Worm (Caenorhabditis elegans) whole organism, L4 larva: Measurements from ENCODE around the gene clec-67.

ENCODE experiments used
- T26A8.4 ChIP-seq: fragments of 200-800 bp; sonication (Bioruptor generic); IDR thresholded peaks from 2 replicates; pipeline ENCODE4 v1.3.6; 2022; ENCODE audit warnings: missing genetic modification characterization, missing compliant biosample characterization
- dmd-6 ChIP-seq: fragments of 200-800 bp; sonication (Bioruptor generic); IDR thresholded peaks from 2 replicates; pipeline ENCODE4 v1.3.6; 2022; ENCODE audit warnings: missing genetic modification reagents, missing genetic modification characterization, missing compliant biosample characterization
- fos-1 ChIP-seq: fragments of 150-350 bp; optimal IDR thresholded peaks from 2 replicates; lab custom pipeline; 2014; ENCODE audit warnings: missing biosample characterization, missing genetic modification characterization
- nhr-6 ChIP-seq: fragments of 150-350 bp; optimal IDR thresholded peaks from 2 replicates; lab custom pipeline; 2014; ENCODE audit warnings: missing biosample characterization, missing genetic modification characterization
- nhr-76 ChIP-seq: fragments of 150-350 bp; optimal IDR thresholded peaks from 2 replicates; lab custom pipeline; 2014; ENCODE audit warnings: missing biosample characterization, missing genetic modification characterization
- nhr-77 ChIP-seq: fragments of 150-350 bp; optimal IDR thresholded peaks from 2 replicates; lab custom pipeline; 2014; ENCODE audit warnings: missing biosample characterization, missing genetic modification characterization
- pqm-1 ChIP-seq: sonication (generic microtip); optimal IDR thresholded peaks from 2 replicates; lab custom pipeline; 2017; ENCODE audit warnings: missing biosample characterization, missing genetic modification characterization
- snpc-4 ChIP-seq: fragments of 150-350 bp; optimal IDR thresholded peaks from 2 replicates; lab custom pipeline; 2014; ENCODE audit warnings: missing biosample characterization, missing genetic modification characterization
- unc-130 ChIP-seq: sonication (generic microtip); optimal IDR thresholded peaks from 2 replicates; lab custom pipeline; 2016; ENCODE audit warnings: missing genetic modification reagents, missing genetic modification characterization, missing compliant biosample characterization

DNA sequence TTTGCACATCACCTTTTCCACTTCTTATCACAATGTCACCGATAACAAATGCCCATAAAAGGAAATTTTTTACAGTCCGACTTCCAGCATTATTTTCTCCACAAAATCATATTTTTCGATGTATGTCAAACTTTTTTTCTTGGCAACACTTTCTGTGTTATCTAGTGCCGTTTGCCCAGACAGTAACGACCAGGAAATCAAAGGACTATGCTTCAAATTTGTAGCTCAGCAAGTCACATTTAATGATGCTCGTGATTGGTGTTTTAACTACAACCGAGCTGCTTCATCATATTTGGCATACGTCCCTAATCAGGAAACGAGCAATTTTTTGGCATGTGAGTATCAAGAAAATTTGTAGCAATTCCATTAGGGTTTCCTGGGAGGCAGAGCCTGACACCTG lies 41.5 kb downstream of the clec-67 start:
- TF ChIP-seq dmd-6 (GFP tag; lab: Robert Waterston, UW), result peak; percentile 22; the same call in 1 of the 2 replicates
- TF ChIP-seq nhr-76 (tag; lab: Kevin White, UChicago), result no peak
- TF ChIP-seq nhr-6 (tag; lab: Kevin White, UChicago), result no peak
- TF ChIP-seq fos-1 (tag; lab: Kevin White, UChicago), result no peak
- TF ChIP-seq T26A8.4 (GFP tag; lab: Robert Waterston, UW), result no peak
- no peak for TF ChIP-seq nhr-77 (tag; lab: Kevin White, UChicago)
- no peak for TF ChIP-seq snpc-4 (tag; lab: Kevin White, UChicago)
- TF ChIP-seq pqm-1 (tag; lab: Kevin White, UChicago), result no peak
- no peak for TF ChIP-seq unc-130
